Worm (Caenorhabditis elegans): ENCODE data around the gene D2085.7.

The D2085.7 gene

DNA sequence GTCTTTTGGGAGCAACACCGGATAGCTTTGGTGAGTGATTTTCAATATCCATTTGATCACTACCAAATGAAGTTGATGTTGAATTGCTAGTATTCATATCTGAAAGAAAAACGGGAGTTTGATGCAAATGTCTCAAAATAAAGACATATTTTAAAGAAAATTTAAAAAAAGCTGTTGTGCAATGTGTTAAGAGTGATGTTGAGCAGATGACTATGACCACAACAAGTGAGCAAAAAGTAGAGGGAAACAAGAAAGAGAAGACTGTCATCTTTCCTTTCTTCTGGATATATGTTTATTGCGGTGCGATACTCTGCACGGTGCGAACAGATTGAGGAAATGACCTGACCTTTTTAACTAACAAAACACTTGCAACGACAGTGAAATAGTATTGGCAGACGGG lies 17.8 kb upstream of the D2085.7 start, which contains the start of gene T22C8.4:
T22C8.4 (minus strand) TSS at position 101 of the 400 bp plus-strand sequence.
- TF ChIP-seq nhr-10 (tag; optimal IDR thresholded peaks at IDR 0.05) (no peak), lin-1 (GFP tag; IDR thresholded peaks at IDR 0.05) (no peak), nhr-48 (tag; optimal IDR thresholded peaks at IDR 0.05) (no peak), dpl-1 (GFP tag; optimal IDR thresholded peaks at IDR 0.05) (no peak), mxl-2 (GFP tag; conservative IDR thresholded peaks at IDR 0.05) (no peak), unc-39 (tag; optimal IDR thresholded peaks at IDR 0.05) (no peak), mep-1 (tag; optimal IDR thresholded peaks at IDR 0.05) (no peak), jun-1 (tag; optimal IDR thresholded peaks at IDR 0.05) (no peak), ztf-7 (tag; optimal IDR thresholded peaks at IDR 0.05) (no peak), nhr-42 (GFP tag; IDR thresholded peaks at IDR 0.05) (no peak), F10B5.3 (tag; optimal IDR thresholded peaks at IDR 0.05) (no peak), vab-7 (GFP tag; IDR thresholded peaks at IDR 0.05) (no peak), Y105C5A.15 (GFP tag; IDR thresholded peaks at IDR 0.05) (no peak), nhr-6 (tag; optimal IDR thresholded peaks at IDR 0.05) (no peak), T26A8.4 (GFP tag; IDR thresholded peaks at IDR 0.05) (no peak), nhr-102 (tag; optimal IDR thresholded peaks at IDR 0.05) (no peak), daf-16 (GFP tag; optimal IDR thresholded peaks at IDR 0.05) (no peak), daf-16 (tag; optimal IDR thresholded peaks at IDR 0.05) (no peak), Y75B8A.6 (GFP tag; IDR thresholded peaks at IDR 0.05) (no peak)

ce11 chrII:8625163-8625562 lies 16.0 kb upstream of the D2085.7 start, which contains the start of gene sptf-2:
TSS of gene sptf-2 (plus strand) at chrII:8625459.
- no peak for TF ChIP-seq D1046.2 (GFP tag; IDR thresholded peaks at IDR 0.05)
- no peak for TF ChIP-seq aly-2 (tag; optimal IDR thresholded peaks at IDR 0.05)
- TF ChIP-seq nhr-76 (tag; optimal IDR thresholded peaks at IDR 0.05) = no peak
- no peak for TF ChIP-seq ctbp-1 (GFP tag; IDR thresholded peaks at IDR 0.05)
- peak in 1 of 2 experiments; percentile 7 for TF ChIP-seq daf-16 (GFP tag; optimal IDR thresholded peaks at IDR 0.05)
- peak; percentile 85 for TF ChIP-seq daf-16 (tag; optimal IDR thresholded peaks at IDR 0.05)
- TF ChIP-seq skn-1 (tag; optimal IDR thresholded peaks at IDR 0.05) = no peak
- no peak for TF ChIP-seq madf-5 (GFP tag; IDR thresholded peaks at IDR 0.05)
- TF ChIP-seq mdt-29 (GFP tag; IDR thresholded peaks at IDR 0.05) = no peak
- peak; percentile 21 for TF ChIP-seq nhr-48 (tag; optimal IDR thresholded peaks at IDR 0.05)
- no peak for TF ChIP-seq zfp-2 (tag; optimal IDR thresholded peaks at IDR 0.05)
- TF ChIP-seq ceh-32 (tag; optimal IDR thresholded peaks at IDR 0.05; ENCODE audit: poor library complexity) = no peak
- TF ChIP-seq zag-1 (tag; optimal IDR thresholded peaks at IDR 0.05) = no peak
- peak; percentile 76 for TF ChIP-seq nhr-77 (tag; optimal IDR thresholded peaks at IDR 0.05)
- no peak for TF ChIP-seq Y75B8A.6 (GFP tag; IDR thresholded peaks at IDR 0.05)
- TF ChIP-seq dpl-1 (GFP tag; optimal IDR thresholded peaks at IDR 0.05) = no peak
- TF ChIP-seq nhr-11 (tag; optimal IDR thresholded peaks at IDR 0.05) = no peak
- no peak for TF ChIP-seq lir-3 (tag; optimal IDR thresholded peaks at IDR 0.05)
- peak; percentile 52 for TF ChIP-seq mxl-3 (GFP tag; optimal IDR thresholded peaks at IDR 0.05)
- TF ChIP-seq daf-8 (GFP tag; IDR thresholded peaks at IDR 0.05) = no peak
- TF ChIP-seq aha-1 (tag) = peak; percentile 50
- no peak for TF ChIP-seq sdz-12 (GFP tag; optimal IDR thresholded peaks at IDR 0.05)
- no peak for TF ChIP-seq saeg-2 (GFP tag; IDR thresholded peaks at IDR 0.05)
- peak; percentile 64; the same call in 1 of the 2 replicates for TF ChIP-seq nhr-41 (GFP tag; IDR thresholded peaks at IDR 0.05)
- no peak for TF ChIP-seq mdl-1 (tag; optimal IDR thresholded peaks at IDR 0.05)
- TF ChIP-seq nhr-25 (tag; optimal IDR thresholded peaks at IDR 0.05; ENCODE audit: borderline replicate concordance, insufficient read depth) = no peak
- TF ChIP-seq snpc-4 (tag; optimal IDR thresholded peaks at IDR 0.05) = no peak
- no peak for TF ChIP-seq jun-1 (tag; optimal IDR thresholded peaks at IDR 0.05)
- no peak for TF ChIP-seq dmd-8 (GFP tag; IDR thresholded peaks at IDR 0.05)
- peak; percentile 84 for TF ChIP-seq dmd-6 (GFP tag; IDR thresholded peaks at IDR 0.05)
- TF ChIP-seq mxl-2 (GFP tag; conservative IDR thresholded peaks at IDR 0.05) = no peak
- TF ChIP-seq rbr-2 (tag; optimal IDR thresholded peaks at IDR 0.05) = no peak
- TF ChIP-seq lsy-2 (tag; optimal IDR thresholded peaks at IDR 0.05) = no peak
- TF ChIP-seq unc-62 (GFP tag; optimal IDR thresholded peaks at IDR 0.05 in 1 of 2) = no peak
- no peak for TF ChIP-seq unc-62 (tag; optimal IDR thresholded peaks at IDR 0.05)
- no peak for TF ChIP-seq lin-29 (GFP tag; IDR thresholded peaks at IDR 0.05)
- no peak for TF ChIP-seq ceh-82 (tag; optimal IDR thresholded peaks at IDR 0.05)
- no peak for TF ChIP-seq madf-9 (GFP tag; conservative IDR thresholded peaks at IDR 0.05)
- no peak for TF ChIP-seq attf-4 (tag; optimal IDR thresholded peaks at IDR 0.05)
- TF ChIP-seq hif-1 (tag; optimal IDR thresholded peaks at IDR 0.05) = no peak
